Worm (Caenorhabditis elegans) whole organism, young adult: ENCODE measurements around the gene W09H1.3.

Source experiments
- F52B5.7 ChIP-seq: sonication (generic microtip); optimal IDR thresholded peaks from 2 replicates; lab custom pipeline; 2016; ENCODE audit warnings: mild to moderate bottlenecking, missing genetic modification characterization, missing compliant biosample characterization
- dpl-1 ChIP-seq: fragments of 150-350 bp; optimal IDR thresholded peaks from 2 replicates; lab custom pipeline; 2014; ENCODE audit warnings: missing biosample characterization, missing genetic modification reagents, missing genetic modification characterization
- egl-18 ChIP-seq: fragments of 200-800 bp; sonication (Bioruptor generic); IDR thresholded peaks from 2 replicates; pipeline ENCODE4 v1.3.6; 2022; ENCODE audit warnings: missing genetic modification reagents, missing genetic modification characterization, missing compliant biosample characterization
- ekl-4 ChIP-seq: fragments of 200-800 bp; sonication (Bioruptor generic); IDR thresholded peaks from 2 replicates; pipeline ENCODE4 v1.3.6; 2022; ENCODE audit warnings: missing genetic modification reagents, missing genetic modification characterization, missing compliant biosample characterization
- hlh-12 ChIP-seq: sonication (generic microtip); optimal IDR thresholded peaks from 2 replicates; lab custom pipeline; 2016; ENCODE audit warnings: missing genetic modification characterization, missing compliant biosample characterization
- lir-1 ChIP-seq: fragments of 200-800 bp; sonication (Bioruptor generic); conservative IDR thresholded peaks from 2 replicates; pipeline ENCODE4 v1.3.6; 2022; ENCODE audit warnings: missing genetic modification reagents, missing genetic modification characterization, missing compliant biosample characterization

- TF ChIP-seq egl-18 (no peak), dpl-1 (GFP tag; lab: Kevin White, UChicago) (no peak), ekl-4 (GFP tag; lab: Robert Waterston, UW) (no peak), lir-1 (no peak), F52B5.7 (no peak), hlh-12 (tag; lab: Kevin White, UChicago) (no peak)
Measured at ce11 chrII:13159869-13160268, 24.4 kb upstream of the W09H1.3 start.
